Fruit fly (Drosophila melanogaster): Measurements from ENCODE around the gene Fit1.

Fit1 gene

dm6 chr3L:4135857-4136256, 32.5 kb downstream of the Fit1 start, which contains the start of gene RfC4 (continued):
- TF ChIP-seq CG8290 (GFP tag; optimal IDR thresholded peaks at IDR 0.05) (no peak), CG8290 (tag; optimal IDR thresholded peaks at IDR 0.05) (no peak), yki (optimal IDR thresholded peaks at IDR 0.05) (no peak), CG14441 (GFP tag; IDR thresholded peaks at IDR 0.05) (no peak), CG2116 (GFP tag; optimal IDR thresholded peaks at IDR 0.05) (peak; percentile 58), CG6791 (GFP tag; IDR thresholded peaks at IDR 0.05; ENCODE audit: partially characterized antibody) (0 out of 3 replicates have a peak, but pooled peaks have one; percentile 2), CG10147 (GFP tag; optimal IDR thresholded peaks at IDR 0.05) (no peak), CG17361 (GFP tag; IDR thresholded peaks at IDR 0.05) (0 out of 3 replicates have a peak, but pooled peaks have one; percentile 18), Myb (GFP tag; optimal IDR thresholded peaks at IDR 0.05) (peak; percentile 93), B-H1 (GFP tag; IDR thresholded peaks at IDR 0.05) (no peak), ase (GFP tag; IDR thresholded peaks at IDR 0.05) (no peak), cas (GFP tag; IDR thresholded peaks at IDR 0.05) (no peak), Mrtf (GFP tag; IDR thresholded peaks at IDR 0.05) (no peak), Mes4 (GFP tag; optimal IDR thresholded peaks at IDR 0.05) (no peak), YL-1 (GFP tag; optimal IDR thresholded peaks at IDR 0.05) (peak; percentile 5), Aef1 (GFP tag; IDR thresholded peaks at IDR 0.05) (no peak), CG4404 (GFP tag; IDR thresholded peaks at IDR 0.05) (no peak), Ptx1 (GFP tag; IDR thresholded peaks at IDR 0.05) (no peak), Nf-YB (GFP tag; optimal IDR thresholded peaks at IDR 0.05) (no peak), dm (GFP tag; optimal IDR thresholded peaks at IDR 0.05) (peak; percentile 18), gro (GFP tag; optimal IDR thresholded peaks at IDR 0.05) (no peak), h (optimal IDR thresholded peaks at IDR 0.05) (no peak), Sin3A (optimal IDR thresholded peaks at IDR 0.05) (peak; percentile 35), HmgD (GFP tag; optimal IDR thresholded peaks at IDR 0.05) (peak; percentile 29), croc (GFP tag; conservative IDR thresholded peaks at IDR 0.05) (no peak), CG18599 (GFP tag; optimal IDR thresholded peaks at IDR 0.05) (no peak), psq (GFP tag; optimal IDR thresholded peaks at IDR 0.05) (no peak), dmrt99B (tag; optimal IDR thresholded peaks at IDR 0.05) (no peak), Scr (GFP tag; IDR thresholded peaks at IDR 0.05; ENCODE audit: partially characterized antibody) (peak; percentile 44; the same call in 1 of the 2 replicates), lmd (GFP tag; IDR thresholded peaks at IDR 0.05) (no peak), MBD-R2 (GFP tag; IDR thresholded peaks at IDR 0.05) (peak; percentile 46; the same call in 1 of the 2 replicates), Side (GFP tag; optimal IDR thresholded peaks at IDR 0.05) (no peak), Dfd (GFP tag; optimal IDR thresholded peaks at IDR 0.05) (no peak), BEAF-32 (GFP tag; optimal IDR thresholded peaks at IDR 0.05) (peak; percentile 50), CG17829 (tag; optimal IDR thresholded peaks at IDR 0.05) (no peak), CG18011 (GFP tag; optimal IDR thresholded peaks at IDR 0.05) (no peak), onecut (GFP tag; IDR thresholded peaks at IDR 0.05) (no peak), emc (GFP tag; optimal IDR thresholded peaks at IDR 0.05) (no peak), NC2α (GFP tag; optimal IDR thresholded peaks at IDR 0.05) (no peak), Chrac-16 (GFP tag; optimal IDR thresholded peaks at IDR 0.05) (no peak), trem (tag; optimal IDR thresholded peaks at IDR 0.05) (peak; percentile 28), MESR4 (GFP tag; optimal IDR thresholded peaks at IDR 0.05) (peak; percentile 27), Dp (GFP tag; optimal IDR thresholded peaks at IDR 0.05) (peak; percentile 88), HLH4C (GFP tag; IDR thresholded peaks at IDR 0.05; ENCODE audit: partially characterized antibody) (peak; percentile 41), p53 (GFP tag; optimal IDR thresholded peaks at IDR 0.05) (no peak), inv (GFP tag; IDR thresholded peaks at IDR 0.05; ENCODE audit: partially characterized antibody) (no peak), hbn (GFP tag; IDR thresholded peaks at IDR 0.05; ENCODE audit: partially characterized antibody) (no peak), CG6654 (GFP tag; optimal IDR thresholded peaks at IDR 0.05) (no peak), CG16813 (GFP tag; IDR thresholded peaks at IDR 0.05; ENCODE audit: partially characterized antibody) (peak; percentile 42; the same call in 1 of the 3 replicates), slbo (GFP tag; IDR thresholded peaks at IDR 0.05) (no peak), CG14710 (tag; optimal IDR thresholded peaks at IDR 0.05) (peak; percentile 6), Med (GFP tag) (peak; percentile 53), wor (GFP tag; IDR thresholded peaks at IDR 0.05) (no peak)
